Fruit fly (Drosophila melanogaster) whole organism: ENCODE data around the gene CG8837.

ENCODE experiments used
- CG8478 ChIP-seq: fragments of >200 bp; optimal IDR thresholded peaks from 2 replicates; lab custom pipeline; 2018; ENCODE audit warnings: inconsistent platforms
- Dll ChIP-seq: fragments of >200 bp; optimal IDR thresholded peaks from 2 replicates; lab custom pipeline; 2017
- EcR ChIP-seq, 2 experiments: fragments of >200 bp; optimal IDR thresholded peaks; 2 replicates each; lab custom pipeline; 2017; ENCODE audit warnings: missing biosample characterization in 2 of 2, missing genetic modification characterization in 2 of 2, missing genetic modification reagents in 2 of 2
- pan ChIP-seq: fragments of >200 bp; optimal IDR thresholded peaks from 2 replicates; lab custom pipeline; 2017
- psq ChIP-seq: fragments of >200 bp; optimal IDR thresholded peaks from 2 replicates; lab custom pipeline; 2017
- usp ChIP-seq: fragments of >200 bp; optimal IDR thresholded peaks from 2 replicates; lab custom pipeline; 2017; ENCODE audit warnings: missing biosample characterization, missing genetic modification characterization, mixed read lengths

CG8837 gene

dm6 chr2L:3303893-3304292 lies 16.2 kb upstream of the CG8837 start, which contains the start of gene CG3277:
CG3277 (plus strand) TSS chr2L:3304100.
- TF ChIP-seq Dll (lab: Kevin White, UChicago), result no peak
- TF ChIP-seq psq (lab: Kevin White, UChicago), result no peak
- TF ChIP-seq usp (GFP tag; lab: Kevin White, UChicago), result no peak
- TF ChIP-seq pan (lab: Kevin White, UChicago), result no peak
- TF ChIP-seq CG8478, result no peak
- TF ChIP-seq EcR (GFP tag; optimal IDR thresholded peaks at IDR 0.05; lab: Kevin White, UChicago), result no peak

- no peak for TF ChIP-seq CG8478
Observed at dm6 chr2L:3304831-3305828, 14.9 kb upstream of the CG8837 start.

- TF ChIP-seq EcR (GFP tag; optimal IDR thresholded peaks at IDR 0.05; lab: Kevin White, UChicago) (no peak), psq (lab: Kevin White, UChicago) (no peak), CG8478 (no peak), pan (lab: Kevin White, UChicago) (no peak), Dll (lab: Kevin White, UChicago) (no peak), usp (GFP tag; lab: Kevin White, UChicago) (no peak)
Observed at dm6 chr2L:3307189-3307588, 12.9 kb upstream of the CG8837 start.

- TF ChIP-seq pan (lab: Kevin White, UChicago), result no peak
- TF ChIP-seq usp (GFP tag; lab: Kevin White, UChicago), result no peak
- TF ChIP-seq Dll (lab: Kevin White, UChicago), result no peak
- no peak for TF ChIP-seq CG8478
- TF ChIP-seq psq (lab: Kevin White, UChicago), result no peak
- no peak for TF ChIP-seq EcR (GFP tag; optimal IDR thresholded peaks at IDR 0.05; lab: Kevin White, UChicago)
Observed at dm6 chr2L:3308529-3309272, 11.3 kb upstream of the CG8837 start, which contains the start of gene CG15406. CG15406 (plus strand) TSS chr2L:3309222.

dm6 chr2L:3323319-3324287 lies 3.6 kb downstream of the CG8837 start, which contains the start of gene CG33281:
CG33281 (plus strand) TSS chr2L:3324237.
- TF ChIP-seq pan (lab: Kevin White, UChicago) (no peak), EcR (GFP tag; optimal IDR thresholded peaks at IDR 0.05; lab: Kevin White, UChicago) (no peak), psq (lab: Kevin White, UChicago) (no peak)

dm6 chr2L:3327603-3328002 lies 7.6 kb downstream of the CG8837 start, which contains the start of gene CG33282:
CG33282 (plus strand) TSS chr2L:3327903.
- TF ChIP-seq psq (lab: Kevin White, UChicago) (no peak), usp (GFP tag; lab: Kevin White, UChicago) (no peak), Dll (lab: Kevin White, UChicago) (no peak), EcR (GFP tag; optimal IDR thresholded peaks at IDR 0.05; lab: Kevin White, UChicago) (no peak), CG8478 (no peak), pan (lab: Kevin White, UChicago) (no peak)

dm6 chr2L:3330628-3331027 lies 10.6 kb downstream of the CG8837 start, which contains the start of gene CG3285:
CG3285 (plus strand) TSS chr2L:3330928.
- TF ChIP-seq usp (GFP tag; lab: Kevin White, UChicago), result no peak
- no peak for TF ChIP-seq EcR (GFP tag; optimal IDR thresholded peaks at IDR 0.05; lab: Kevin White, UChicago)
- no peak for TF ChIP-seq CG8478

- TF ChIP-seq CG8478 (no peak), usp (GFP tag; lab: Kevin White, UChicago) (no peak), pan (lab: Kevin White, UChicago) (no peak), psq (lab: Kevin White, UChicago) (no peak), EcR (GFP tag; optimal IDR thresholded peaks at IDR 0.05; lab: Kevin White, UChicago) (no peak), Dll (lab: Kevin White, UChicago) (no peak)
Observed at dm6 chr2L:3332514-3332913, 12.5 kb downstream of the CG8837 start, which contains the start of gene CG15408. CG15408 (plus strand) TSS chr2L:3332814.

- TF ChIP-seq CG8478 (no peak), pan (lab: Kevin White, UChicago) (peak; percentile 57), EcR (GFP tag; optimal IDR thresholded peaks at IDR 0.05; lab: Kevin White, UChicago) (no peak), psq (lab: Kevin White, UChicago) (no peak), Dll (lab: Kevin White, UChicago) (no peak)
Observed at dm6 chr2L:3338566-3339215, 18.6 kb downstream of the CG8837 start.

dm6 chr2L:3339420-3339819 lies 19.4 kb downstream of the CG8837 start:
- TF ChIP-seq psq (lab: Kevin White, UChicago) (no peak), EcR (GFP tag; optimal IDR thresholded peaks at IDR 0.05; lab: Kevin White, UChicago) (peak; percentile 96 to 97)
